Fruit fly (Drosophila melanogaster) Kc167 (cell line): ENCODE data around the gene Proc.
"Not testable (repeated sequence)": the region's sequence is repeated elsewhere in the genome, so short reads cannot be mapped to it uniquely, and the experiment has no call there.

ENCODE experiments used
- Myc ChIP-seq: fragments of >200 bp; optimal IDR thresholded peaks from 2 replicates; lab custom pipeline; 2017; ENCODE audit warnings: missing external identifiers
- Sin3A ChIP-seq: fragments of >200 bp; optimal IDR thresholded peaks from 2 replicates; lab custom pipeline; 2018; ENCODE audit warnings: missing external identifiers
- h ChIP-seq: fragments of >200 bp; optimal IDR thresholded peaks from 3 replicates; lab custom pipeline; 2018; ENCODE audit warnings: missing external identifiers
- insv ChIP-seq: fragments of >200 bp; optimal IDR thresholded peaks from 3 replicates; lab custom pipeline; 2018; ENCODE audit warnings: missing external identifiers
- psq ChIP-seq: fragments of >200 bp; optimal IDR thresholded peaks from 2 replicates; lab custom pipeline; 2017; ENCODE audit warnings: missing external identifiers
- ttk ChIP-seq: sonication (Bioruptor generic); optimal IDR thresholded peaks from 2 replicates; lab custom pipeline; 2017; ENCODE audit warnings: missing external identifiers

Gene Proc

dm6 chr2L:7872680-7873079 is 1.4 kb upstream of the Proc start:
- TF ChIP-seq insv (lab: Kevin White, UChicago) = no peak
- TF ChIP-seq ttk (lab: Kevin White, UChicago) = no peak
- no peak for TF ChIP-seq psq
- TF ChIP-seq Myc (lab: Kevin White, UChicago) = no peak
- TF ChIP-seq Sin3A (lab: Kevin White, UChicago) = no peak
- TF ChIP-seq h (lab: Kevin White, UChicago) = no peak

dm6 chr2L:7871821-7872524 is 741 bp upstream of the Proc start:
- TF ChIP-seq insv (lab: Kevin White, UChicago) (no peak), ttk (lab: Kevin White, UChicago) (no peak), Sin3A (lab: Kevin White, UChicago) (no peak), h (lab: Kevin White, UChicago) (no peak), Myc (lab: Kevin White, UChicago) (no peak), psq (no peak)

dm6 chr2L:7870212-7870611 is 1.0 kb downstream of the Proc start:
- TF ChIP-seq psq (no peak), insv (lab: Kevin White, UChicago) (no peak), ttk (lab: Kevin White, UChicago) (no peak), Myc (lab: Kevin White, UChicago) (no peak), h (lab: Kevin White, UChicago) (no peak), Sin3A (lab: Kevin White, UChicago) (no peak)

dm6 chr2L:7868608-7869007 is 2.6 kb downstream of the Proc start:
- no peak for TF ChIP-seq Sin3A (lab: Kevin White, UChicago)

- TF ChIP-seq h (lab: Kevin White, UChicago) = no peak
- no peak for TF ChIP-seq Myc (lab: Kevin White, UChicago)
- no peak for TF ChIP-seq insv (lab: Kevin White, UChicago)
- no peak for TF ChIP-seq Sin3A (lab: Kevin White, UChicago)
- TF ChIP-seq psq = no peak
These were observed 9.5 kb downstream of the Proc start for dm6 chr2L:7861733-7862132.

- TF ChIP-seq Sin3A (lab: Kevin White, UChicago) (no peak), Myc (lab: Kevin White, UChicago) (no peak), h (lab: Kevin White, UChicago) (no peak), ttk (lab: Kevin White, UChicago) (no peak), psq (no peak), insv (lab: Kevin White, UChicago) (no peak)
These were observed 10.5 kb downstream of the Proc start, which contains the start of gene TwdlE for dm6 chr2L:7860739-7861138. Gene TwdlE (minus strand): TSS chr2L:7860839.

- TF ChIP-seq Sin3A, insv, h (lab: Kevin White, UChicago): not testable (repeated sequence)
These were observed 14.7 kb downstream of the Proc start, which contains the start of gene lectin-28C for dm6 chr2L:7856380-7857127. Gene lectin-28C (plus strand): TSS chr2L:7857077.

- TF ChIP-seq Sin3A (lab: Kevin White, UChicago) (no peak), insv (lab: Kevin White, UChicago) (no peak), ttk (lab: Kevin White, UChicago) (no peak), psq (no peak), Myc (lab: Kevin White, UChicago) (no peak), h (lab: Kevin White, UChicago) (no peak)
These were observed 16.1 kb downstream of the Proc start, which contains the start of gene CG14535 for dm6 chr2L:7855108-7855507. Gene CG14535 (minus strand): TSS chr2L:7855475.

dm6 chr2L:7851609-7852008 is 19.6 kb downstream of the Proc start:
- TF ChIP-seq Sin3A (lab: Kevin White, UChicago) (no peak), psq (no peak), ttk (lab: Kevin White, UChicago) (no peak), insv (lab: Kevin White, UChicago) (no peak), h (lab: Kevin White, UChicago) (no peak), Myc (lab: Kevin White, UChicago) (no peak)

- no peak for TF ChIP-seq ttk (lab: Kevin White, UChicago)
- TF ChIP-seq insv (lab: Kevin White, UChicago) = no peak
- TF ChIP-seq Myc (lab: Kevin White, UChicago) = no peak
- no peak for TF ChIP-seq psq
- TF ChIP-seq h (lab: Kevin White, UChicago) = no peak
- TF ChIP-seq Sin3A (lab: Kevin White, UChicago) = no peak
These were observed 20.8 kb downstream of the Proc start for dm6 chr2L:7850406-7850805.

- no peak for TF ChIP-seq Myc (lab: Kevin White, UChicago)
- TF ChIP-seq Sin3A (lab: Kevin White, UChicago) = no peak
- TF ChIP-seq ttk (lab: Kevin White, UChicago) = no peak
- TF ChIP-seq insv (lab: Kevin White, UChicago) = no peak
- TF ChIP-seq h (lab: Kevin White, UChicago) = no peak
These were observed 21.8 kb downstream of the Proc start for dm6 chr2L:7849472-7849871.

dm6 chr2L:7841244-7841643 is 30.0 kb downstream of the Proc start:
- TF ChIP-seq h (lab: Kevin White, UChicago) (no peak), insv (lab: Kevin White, UChicago) (no peak), Sin3A (lab: Kevin White, UChicago) (no peak), psq (no peak), ttk (lab: Kevin White, UChicago) (no peak), Myc (lab: Kevin White, UChicago) (no peak)
